Fruit fly (Drosophila melanogaster) Kc167 (cell line): Measurements from ENCODE around the gene CG1750.

ENCODE experiments used
- h ChIP-seq: fragments of >200 bp; optimal IDR thresholded peaks from 3 replicates; lab custom pipeline; 2018; ENCODE audit warnings: missing external identifiers
- psq ChIP-seq: fragments of >200 bp; optimal IDR thresholded peaks from 2 replicates; lab custom pipeline; 2017; ENCODE audit warnings: missing external identifiers

DNA sequence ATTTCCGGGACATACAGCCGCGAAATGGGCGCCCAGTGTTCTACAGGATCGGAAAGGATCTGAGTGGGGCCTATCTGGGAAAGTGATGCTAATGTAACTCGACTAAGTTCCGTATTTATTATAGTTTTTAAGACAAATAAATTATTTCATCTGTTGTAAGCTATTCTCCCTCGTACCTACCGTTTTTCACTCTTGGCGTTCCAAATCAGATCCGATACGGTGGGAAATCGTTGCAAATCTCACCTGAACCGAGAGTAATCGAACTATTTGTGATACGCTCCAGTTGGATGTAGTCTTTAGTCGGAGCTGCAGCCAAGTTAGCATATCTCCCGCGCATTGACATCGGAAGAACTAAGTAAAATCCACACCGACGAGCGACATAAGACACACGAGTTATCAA is 5.2 kb upstream of the CG1750 start, which contains the start of gene CAH16:
- TF ChIP-seq h (lab: Kevin White, UChicago): no peak
- TF ChIP-seq psq (lab: Kevin White, UChicago): no peak
